Worm (Caenorhabditis elegans): ENCODE results near the gene spe-17.

ce11 chrIV:12033985-12034384 is 20.8 kb downstream of the spe-17 start, which contains the start of gene sqst-1:
- TF ChIP-seq nhr-111 (GFP tag; optimal IDR thresholded peaks at IDR 0.05) (no peak), daf-19 (GFP tag; conservative IDR thresholded peaks at IDR 0.05) (no peak), skn-1 (tag; optimal IDR thresholded peaks at IDR 0.05) (no peak), fkh-10 (GFP tag; optimal IDR thresholded peaks at IDR 0.05) (no peak), unc-62 (GFP tag; optimal IDR thresholded peaks at IDR 0.05 in 1 of 2) (no peak), unc-62 (tag; optimal IDR thresholded peaks at IDR 0.05) (no peak), zfp-2 (tag; optimal IDR thresholded peaks at IDR 0.05) (no peak), unc-130 (GFP tag; optimal IDR thresholded peaks at IDR 0.05) (no peak), lir-3 (tag; optimal IDR thresholded peaks at IDR 0.05) (no peak), saeg-2 (GFP tag; IDR thresholded peaks at IDR 0.05) (no peak)

Measured in whole organism, L4 larva.